Worm (Caenorhabditis elegans) whole organism, early embryonic: ENCODE results near the gene phf-32.

ENCODE experiments used
- aly-1 ChIP-seq: sonication (generic microtip); optimal IDR thresholded peaks from 2 replicates; lab custom pipeline; 2016; ENCODE audit warnings: missing genetic modification characterization, missing compliant biosample characterization
- ama-1 ChIP-seq: fragments of 150-350 bp; optimal IDR thresholded peaks from 2 replicates; lab custom pipeline; 2014
- ceh-36 ChIP-seq: sonication (generic microtip); optimal IDR thresholded peaks from 2 replicates; lab custom pipeline; 2016; ENCODE audit warnings: missing genetic modification characterization, inconsistent platforms, missing compliant biosample characterization
- ets-7 ChIP-seq: sonication (generic microtip); optimal IDR thresholded peaks from 2 replicates; lab custom pipeline; 2016; ENCODE audit warnings: missing genotype, missing genetic modification characterization, missing compliant biosample characterization
- flt-1 ChIP-seq: fragments of 200-800 bp; sonication (Bioruptor generic); IDR thresholded peaks from 2 replicates; pipeline ENCODE4 v1.3.6; 2022; ENCODE audit warnings: missing genetic modification characterization, missing compliant biosample characterization
- pes-1 ChIP-seq: fragments of 200-800 bp; sonication (Bioruptor generic); IDR thresholded peaks from 2 replicates; pipeline ENCODE4 v1.3.6; 2022; ENCODE audit warnings: missing genetic modification reagents, missing genetic modification characterization, missing compliant biosample characterization

DNA sequence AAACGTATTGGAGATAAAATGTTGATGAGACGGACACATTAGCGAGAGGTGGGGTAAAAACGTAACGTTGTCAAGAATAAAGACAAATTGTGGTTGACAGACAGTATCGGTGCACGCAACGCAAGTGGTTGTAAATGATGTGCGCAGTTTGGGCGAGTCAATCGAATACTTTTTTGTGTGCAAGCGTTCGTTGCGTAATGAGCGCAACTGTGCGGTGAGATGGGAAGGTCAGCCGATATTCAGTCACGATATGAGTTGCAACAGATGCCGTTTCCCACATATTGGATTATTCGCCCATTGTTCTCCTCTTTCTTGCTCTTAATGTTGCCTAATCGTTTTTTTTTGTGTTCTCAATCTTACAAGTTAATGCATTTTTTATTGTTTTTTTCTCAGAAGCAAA, 14.1 kb downstream of the phf-32 start, which contains the start of gene ceh-40:
- TF ChIP-seq ets-7 (no peak), flt-1 (GFP tag; lab: Robert Waterston, UW) (no peak), ceh-36 (no peak), ama-1 (lab: Kevin White, UChicago) (no peak), pes-1 (GFP tag; lab: Robert Waterston, UW) (no peak), aly-1 (tag; lab: Kevin White, UChicago) (no peak)
